Worm (Caenorhabditis elegans) whole organism, young adult: ENCODE results near the gene F23D12.4.

Experiments
- hmg-1.2 ChIP-seq: fragments of 200-800 bp; sonication (Bioruptor generic); IDR thresholded peaks from 2 replicates; pipeline ENCODE4 v1.3.6; 2022; ENCODE audit warnings: missing genetic modification reagents, missing genetic modification characterization, missing compliant biosample characterization
- let-526 ChIP-seq: fragments of 200-800 bp; sonication (Bioruptor generic); IDR thresholded peaks from 2 replicates; pipeline ENCODE4 v1.3.6; 2022; ENCODE audit warnings: missing genetic modification reagents, missing genetic modification characterization, missing compliant biosample characterization
- lsl-1 ChIP-seq: fragments of 200-800 bp; sonication (Bioruptor generic); optimal IDR thresholded peaks from 2 replicates; lab custom pipeline; 2018; ENCODE audit warnings: mild to moderate bottlenecking, missing genetic modification characterization, moderate library complexity, missing compliant biosample characterization
- sea-2 ChIP-seq: fragments of 200-800 bp; sonication (Bioruptor generic); IDR thresholded peaks from 2 replicates; pipeline ENCODE4 v1.3.6; 2022; ENCODE audit warnings: missing genetic modification characterization, missing compliant biosample characterization
- unc-62 ChIP-seq: fragments of 150-350 bp; optimal IDR thresholded peaks from 2 replicates; lab custom pipeline; 2014; ENCODE audit warnings: missing biosample characterization, missing genetic modification reagents, missing genetic modification characterization
- ztf-25 ChIP-seq: fragments of 200-800 bp; sonication (Bioruptor generic); IDR thresholded peaks from 2 replicates; pipeline ENCODE4 v1.3.6; 2022; ENCODE audit warnings: missing genetic modification reagents, missing genetic modification characterization, missing compliant biosample characterization
- ztf-28 ChIP-seq: fragments of 200-800 bp; sonication (Bioruptor generic); IDR thresholded peaks from 2 replicates; pipeline ENCODE4 v1.3.6; 2022; ENCODE audit warnings: missing genetic modification reagents, missing genetic modification characterization, missing compliant biosample characterization

- no peak for TF ChIP-seq let-526 (GFP tag; lab: Robert Waterston, UW)
- no peak for TF ChIP-seq lsl-1
- no peak for TF ChIP-seq unc-62 (GFP tag; lab: Kevin White, UChicago)
- no peak for TF ChIP-seq ztf-28 (GFP tag; lab: Robert Waterston, UW)
- TF ChIP-seq sea-2, result no peak
- TF ChIP-seq hmg-1.2 (GFP tag; lab: Robert Waterston, UW), result no peak
- no peak for TF ChIP-seq ztf-25 (GFP tag; lab: Robert Waterston, UW)
Observed at ce11 chrX:14435648-14436155, 9.1 kb upstream of the F23D12.4 start.
